Fruit fly (Drosophila melanogaster) whole organism, embryonic: ENCODE data around the gene CG6931.

Source experiments
- CG18262 ChIP-seq: fragments of 200-800 bp; optimal IDR thresholded peaks from 3 replicates; lab custom pipeline; 2019; ENCODE audit warnings: missing biosample characterization, mild to moderate bottlenecking, missing genetic modification characterization, moderate library complexity
- CG31388 ChIP-seq: fragments of 200-800 bp; sonication (Bioruptor generic); optimal IDR thresholded peaks from 2 replicates; lab custom pipeline; 2016; ENCODE audit warnings: missing biosample characterization, missing genetic modification characterization
- CG8944 ChIP-seq: fragments of 200-800 bp; sonication (Bioruptor generic); optimal IDR thresholded peaks from 3 replicates; lab custom pipeline; 2016; ENCODE audit warnings: missing biosample characterization, missing genetic modification characterization
- E2f2 ChIP-seq: fragments of 200-800 bp; sonication (Bioruptor generic); IDR thresholded peaks from 2 replicates; pipeline ENCODE4 v1.3.6; 2022; ENCODE audit warnings: missing biosample characterization, missing genetic modification characterization
- Hr3 ChIP-seq: fragments of 200-800 bp; sonication (Bioruptor generic); optimal IDR thresholded peaks from 3 replicates; lab custom pipeline; 2016; ENCODE audit warnings: missing biosample characterization, missing genetic modification characterization
- Xrp1 ChIP-seq: fragments of 200-800 bp; sonication (Bioruptor generic); IDR thresholded peaks from 2 replicates; pipeline ENCODE4 v1.3.6; 2022; ENCODE audit warnings: missing biosample characterization, missing genetic modification characterization
- cato ChIP-seq: fragments of 200-800 bp; sonication (Bioruptor generic); optimal IDR thresholded peaks from 2 replicates; lab custom pipeline; 2016; ENCODE audit warnings: missing biosample characterization, missing genetic modification characterization, borderline replicate concordance
- z ChIP-seq: fragments of 200-800 bp; sonication (Bioruptor generic); IDR thresholded peaks from 3 replicates; pipeline ENCODE4 v1.3.6; 2022; ENCODE audit warnings: missing biosample characterization, missing genetic modification characterization
- zen2 ChIP-seq: fragments of 200-800 bp; sonication (Bioruptor generic); IDR thresholded peaks from 3 replicates; pipeline ENCODE4 v1.3.6; 2022; ENCODE audit warnings: missing biosample characterization, missing genetic modification characterization; ENCODE audit not compliant: partially characterized antibody

dm6 chr3L:11941612-11942011 is 48.9 kb upstream of the CG6931 start, which contains the start of gene Rpt4R:
- no peak for TF ChIP-seq CG8944 (GFP tag; lab: Kevin White, UChicago)
- no peak for TF ChIP-seq Xrp1 (GFP tag; lab: Robert Waterston, UW)
- TF ChIP-seq cato, result no peak
- no peak for TF ChIP-seq zen2
- TF ChIP-seq z (GFP tag; lab: Robert Waterston, UW), result no peak
- no peak for TF ChIP-seq CG18262 (tag; lab: Kevin White, UChicago)
- TF ChIP-seq CG31388 (GFP tag; lab: Kevin White, UChicago), result no peak
- TF ChIP-seq E2f2, result no peak
- no peak for TF ChIP-seq Hr3 (GFP tag; lab: Kevin White, UChicago)
